Worm (Caenorhabditis elegans) whole organism, L2 larva: Measurements from ENCODE around the gene K11D12.13.

Experiments used
- dmd-4 ChIP-seq: sonication (generic microtip); optimal IDR thresholded peaks from 2 replicates; lab custom pipeline; 2017; ENCODE audit warnings: missing biosample characterization, missing genetic modification characterization
- mab-5 ChIP-seq: fragments of 150-350 bp; optimal IDR thresholded peaks from 2 replicates; lab custom pipeline; 2014; ENCODE audit warnings: missing biosample characterization, missing genetic modification characterization
- nhr-21 ChIP-seq: fragments of 150-350 bp; optimal IDR thresholded peaks from 2 replicates; lab custom pipeline; 2014; ENCODE audit warnings: missing biosample characterization, missing genetic modification characterization
- skn-1 ChIP-seq: sonication (generic microtip); optimal IDR thresholded peaks from 2 replicates; lab custom pipeline; 2017; ENCODE audit warnings: missing biosample characterization, missing genetic modification characterization
- snpc-4 ChIP-seq: fragments of 150-350 bp; optimal IDR thresholded peaks from 2 replicates; lab custom pipeline; 2014; ENCODE audit warnings: missing biosample characterization, missing genetic modification characterization
- unc-62 ChIP-seq: fragments of 150-350 bp; optimal IDR thresholded peaks from 2 replicates; lab custom pipeline; 2014; ENCODE audit warnings: missing biosample characterization, missing genetic modification reagents, missing genetic modification characterization
- ztf-1 ChIP-seq: fragments of 200-800 bp; sonication (Bioruptor generic); conservative IDR thresholded peaks from 2 replicates; pipeline ENCODE4 v1.3.6; 2022; ENCODE audit warnings: missing genetic modification characterization, missing compliant biosample characterization

ce11 chrV:5072082-5072481, 38.9 kb downstream of the K11D12.13 start, which contains the start of gene Y58A7A.2:
- TF ChIP-seq skn-1 (tag; lab: Kevin White, UChicago) = no peak
- TF ChIP-seq mab-5 (tag; lab: Kevin White, UChicago) = no peak
- TF ChIP-seq snpc-4 (tag; lab: Kevin White, UChicago) = no peak
- TF ChIP-seq dmd-4 (tag; lab: Kevin White, UChicago) = no peak
- no peak for TF ChIP-seq ztf-1 (GFP tag; lab: Robert Waterston, UW)
- no peak for TF ChIP-seq nhr-21
- TF ChIP-seq unc-62 (GFP tag; lab: Kevin White, UChicago) = no peak
